Worm (Caenorhabditis elegans): ENCODE results near the gene T23G7.2.

The T23G7.2 gene

ce11 chrII:9176523-9176922 is 3.8 kb upstream of the T23G7.2 start:
- TF ChIP-seq tlp-1 (tag; optimal IDR thresholded peaks at IDR 0.05) (no peak), efl-1 (optimal IDR thresholded peaks at IDR 0.05) (no peak), efl-1 (GFP tag; optimal IDR thresholded peaks at IDR 0.05 in 1 of 2) (peak in 1 of 2 experiments; percentile 68), aha-1 (tag; optimal IDR thresholded peaks at IDR 0.05) (no peak)

- TF ChIP-seq zag-1 (tag; optimal IDR thresholded peaks at IDR 0.05) (no peak), sptf-1 (tag; optimal IDR thresholded peaks at IDR 0.05) (no peak), fkh-4 (tag; optimal IDR thresholded peaks at IDR 0.05; ENCODE audit: borderline replicate concordance) (no peak), nhr-76 (tag; optimal IDR thresholded peaks at IDR 0.05) (no peak), unc-30 (tag; optimal IDR thresholded peaks at IDR 0.05) (no peak), lin-35 (GFP tag; optimal IDR thresholded peaks at IDR 0.05) (no peak), elt-2 (tag; optimal IDR thresholded peaks at IDR 0.05) (no peak), pax-3 (tag; optimal IDR thresholded peaks at IDR 0.05) (no peak), fos-1 (tag; optimal IDR thresholded peaks at IDR 0.05) (no peak), elt-3 (tag; optimal IDR thresholded peaks at IDR 0.05) (no peak), nhr-77 (tag; optimal IDR thresholded peaks at IDR 0.05) (no peak)
Observed at ce11 chrII:9173471-9173870, 722 bp upstream of the T23G7.2 start.

- TF ChIP-seq efl-1 (optimal IDR thresholded peaks at IDR 0.05), result no peak
- TF ChIP-seq efl-1 (GFP tag; optimal IDR thresholded peaks at IDR 0.05 in 1 of 2), result peak in 1 of 2 experiments; percentile 51
- no peak for TF ChIP-seq fkh-10 (GFP tag; optimal IDR thresholded peaks at IDR 0.05)
- TF ChIP-seq nhr-85 (tag), result no peak
- TF ChIP-seq nhr-237 (tag; optimal IDR thresholded peaks at IDR 0.05), result no peak
- TF ChIP-seq lsy-2 (tag; optimal IDR thresholded peaks at IDR 0.05), result no peak
- TF ChIP-seq dpl-1 (GFP tag; optimal IDR thresholded peaks at IDR 0.05), result peak in 1 of 3 experiments; percentile 17
- TF ChIP-seq ama-1 (optimal IDR thresholded peaks at IDR 0.05), result no peak
- TF ChIP-seq nhr-20 (tag; optimal IDR thresholded peaks at IDR 0.05), result no peak
- no peak for TF ChIP-seq swsn-7 (tag; optimal IDR thresholded peaks at IDR 0.05)
- TF ChIP-seq aha-1 (tag; optimal IDR thresholded peaks at IDR 0.05), result peak; percentile 14
Observed at ce11 chrII:9171466-9172187, 1.1 kb downstream of the T23G7.2 start.

- no peak for TF ChIP-seq rnt-1 (tag; optimal IDR thresholded peaks at IDR 0.05)
- no peak for TF ChIP-seq unc-30 (tag; optimal IDR thresholded peaks at IDR 0.05)
- TF ChIP-seq nhr-77 (tag; optimal IDR thresholded peaks at IDR 0.05), result no peak
Observed at ce11 chrII:9170851-9171250, 1.9 kb downstream of the T23G7.2 start.

ce11 chrII:9170048-9170447 is 2.7 kb downstream of the T23G7.2 start:
- TF ChIP-seq nhr-20 (tag; optimal IDR thresholded peaks at IDR 0.05) (no peak), aha-1 (tag; optimal IDR thresholded peaks at IDR 0.05) (peak; percentile 66), hlh-17 (GFP tag; optimal IDR thresholded peaks at IDR 0.05; ENCODE audit: borderline replicate concordance) (no peak), efl-3 (GFP tag; optimal IDR thresholded peaks at IDR 0.05) (no peak), ceh-88 (GFP tag; IDR thresholded peaks at IDR 0.05) (no peak), nhr-12 (tag; optimal IDR thresholded peaks at IDR 0.05) (no peak)

ce11 chrII:9169450-9169960 is 3.2 kb downstream of the T23G7.2 start, which contains the start of gene dpl-1:
Gene dpl-1 (plus strand): TSS chrII:9169910.
- TF ChIP-seq tbx-2 (tag; optimal IDR thresholded peaks at IDR 0.05) (peak; percentile 34), fkh-8 (tag; optimal IDR thresholded peaks at IDR 0.05) (no peak), egl-13 (tag; optimal IDR thresholded peaks at IDR 0.05) (no peak), nhr-85 (tag) (peak; percentile 49), snpc-4 (tag; optimal IDR thresholded peaks at IDR 0.05) (no peak), mep-1 (tag; optimal IDR thresholded peaks at IDR 0.05) (peak; percentile 32), swsn-7 (tag; optimal IDR thresholded peaks at IDR 0.05) (peak; percentile 25), ama-1 (optimal IDR thresholded peaks at IDR 0.05) (no peak), dpl-1 (GFP tag; optimal IDR thresholded peaks at IDR 0.05) (peak in 1 of 3 experiments; percentile 82), xbp-1 (tag; optimal IDR thresholded peaks at IDR 0.05) (peak; percentile 23), mdl-1 (tag; optimal IDR thresholded peaks at IDR 0.05) (peak in 1 of 2 experiments; percentile 44), lsy-2 (tag; optimal IDR thresholded peaks at IDR 0.05) (peak in 1 of 2 experiments; percentile 77), nhr-71 (tag; optimal IDR thresholded peaks at IDR 0.05) (peak; percentile 46), vab-15 (tag; optimal IDR thresholded peaks at IDR 0.05) (no peak), skn-1 (tag; optimal IDR thresholded peaks at IDR 0.05) (peak; percentile 26), nhr-20 (tag; optimal IDR thresholded peaks at IDR 0.05) (peak; percentile 10), lin-15B (tag; optimal IDR thresholded peaks at IDR 0.05) (no peak), rnt-1 (tag; optimal IDR thresholded peaks at IDR 0.05) (peak; percentile 5), efl-1 (optimal IDR thresholded peaks at IDR 0.05) (peak; percentile 58 to 86), efl-1 (GFP tag; optimal IDR thresholded peaks at IDR 0.05 in 1 of 2) (peak; percentile 85 to 98), F16B12.6 (tag; optimal IDR thresholded peaks at IDR 0.05) (peak; percentile 31), C16A3.4 (tag; optimal IDR thresholded peaks at IDR 0.05) (peak; percentile 59), nhr-28 (tag; optimal IDR thresholded peaks at IDR 0.05) (no peak)

Data from whole organism, L1 larva.